Fruit fly (Drosophila melanogaster): ENCODE results near the gene Apl.

The Apl gene

DNA sequence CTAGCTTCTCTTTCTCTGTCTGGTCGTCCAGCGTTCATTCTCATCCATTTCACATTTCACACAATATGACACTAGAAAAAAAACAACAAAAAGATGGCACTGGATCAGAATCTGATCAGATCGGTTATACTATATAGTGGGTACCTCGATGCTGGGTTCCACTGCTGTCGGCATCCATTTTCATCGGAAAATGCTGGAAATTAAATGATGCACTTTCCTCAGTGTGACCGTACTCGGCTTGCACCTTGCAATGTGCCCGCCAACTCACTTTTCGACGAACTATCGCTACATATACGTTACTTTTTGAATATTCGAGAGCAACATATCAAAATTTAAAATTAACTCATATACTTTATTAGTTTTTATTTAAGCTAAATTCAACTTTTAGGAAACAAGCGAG lies 4.1 kb upstream of the Apl start, which contains the start of gene tra (continued):
- TF ChIP-seq btn (GFP tag; optimal IDR thresholded peaks at IDR 0.05) (no peak), pb (GFP tag; optimal IDR thresholded peaks at IDR 0.05) (no peak), CG34224 (GFP tag; IDR thresholded peaks at IDR 0.05; ENCODE audit: partially characterized antibody) (peak; percentile 36; the same call in 1 of the 3 replicates), sens (GFP tag) (peak; percentile 72), CG17186 (GFP tag; optimal IDR thresholded peaks at IDR 0.05) (peak; percentile 31), D19B (GFP tag; optimal IDR thresholded peaks at IDR 0.05) (no peak), CG30403 (GFP tag; optimal IDR thresholded peaks at IDR 0.05) (no peak), CG7987 (GFP tag; optimal IDR thresholded peaks at IDR 0.05) (no peak), CG10654 (GFP tag; optimal IDR thresholded peaks at IDR 0.05) (no peak), Rfx (GFP tag; IDR thresholded peaks at IDR 0.05) (no peak), Dip2 (GFP tag; IDR thresholded peaks at IDR 0.05) (no peak), tup (GFP tag; optimal IDR thresholded peaks at IDR 0.05) (no peak), fd102C (GFP tag; optimal IDR thresholded peaks at IDR 0.05) (no peak), Taf1 (GFP tag; IDR thresholded peaks at IDR 0.05) (no peak), tap (tag; optimal IDR thresholded peaks at IDR 0.05) (no peak), MESR4 (GFP tag; optimal IDR thresholded peaks at IDR 0.05) (peak; percentile 82), CG8089 (GFP tag; optimal IDR thresholded peaks at IDR 0.05) (no peak), hkb (optimal IDR thresholded peaks at IDR 0.05) (no peak), hkb (GFP tag; IDR thresholded peaks at IDR 0.05) (no peak), fru (optimal IDR thresholded peaks at IDR 0.05) (no peak), nmo (GFP tag; optimal IDR thresholded peaks at IDR 0.05) (peak; percentile 12), Mrtf (GFP tag; IDR thresholded peaks at IDR 0.05) (no peak), ftz-f1 (GFP tag; optimal IDR thresholded peaks at IDR 0.05) (no peak), CG6272 (GFP tag; IDR thresholded peaks at IDR 0.05) (no peak), Opbp (GFP tag; IDR thresholded peaks at IDR 0.05; ENCODE audit: partially characterized antibody) (peak; percentile 83), unc-4 (GFP tag; IDR thresholded peaks at IDR 0.05; ENCODE audit: partially characterized antibody) (peak; percentile 68), CG6854 (GFP tag; optimal IDR thresholded peaks at IDR 0.05) (no peak), knrl (GFP tag; IDR thresholded peaks at IDR 0.05; ENCODE audit: partially characterized antibody) (peak; percentile 57; the same call in 2 of the 3 replicates), Vsx1 (GFP tag; optimal IDR thresholded peaks at IDR 0.05) (no peak), CG31224 (GFP tag; IDR thresholded peaks at IDR 0.05) (no peak), mld (GFP tag; IDR thresholded peaks at IDR 0.05; ENCODE audit: partially characterized antibody) (no peak), CG3995 (GFP tag; optimal IDR thresholded peaks at IDR 0.05) (peak; percentile 70), ab (GFP tag; optimal IDR thresholded peaks at IDR 0.05) (no peak), CG30020 (tag; optimal IDR thresholded peaks at IDR 0.05) (peak; percentile 7), fd3F (GFP tag; optimal IDR thresholded peaks at IDR 0.05) (no peak), CG17612 (GFP tag; IDR thresholded peaks at IDR 0.05) (no peak), odd (GFP tag; optimal IDR thresholded peaks at IDR 0.05) (no peak), CG6254 (GFP tag; optimal IDR thresholded peaks at IDR 0.05) (no peak), slbo (GFP tag; IDR thresholded peaks at IDR 0.05) (no peak), Doc3 (GFP tag; IDR thresholded peaks at IDR 0.05; ENCODE audit: partially characterized antibody) (peak; percentile 60), Bgb (GFP tag; IDR thresholded peaks at IDR 0.05; ENCODE audit: partially characterized antibody) (peak; percentile 57), CG9215 (GFP tag; IDR thresholded peaks at IDR 0.05) (no peak), CG2116 (GFP tag; optimal IDR thresholded peaks at IDR 0.05) (peak; percentile 60), psq (GFP tag; optimal IDR thresholded peaks at IDR 0.05) (no peak), lab (GFP tag; optimal IDR thresholded peaks at IDR 0.05) (no peak), Nf-YA (GFP tag; IDR thresholded peaks at IDR 0.05) (no peak), CG15514 (GFP tag; optimal IDR thresholded peaks at IDR 0.05) (peak; percentile 42), CG11723 (GFP tag; optimal IDR thresholded peaks at IDR 0.05) (no peak), CG2129 (GFP tag; IDR thresholded peaks at IDR 0.05; ENCODE audit: partially characterized antibody) (peak; percentile 28; the same call in 1 of the 2 replicates), CG14860 (GFP tag; IDR thresholded peaks at IDR 0.05; ENCODE audit: partially characterized antibody) (0 out of 3 replicates have a peak, but pooled peaks have one; percentile 13), Jarid2 (GFP tag; optimal IDR thresholded peaks at IDR 0.05) (no peak)

Data from whole organism, embryonic.